Worm (Caenorhabditis elegans): ENCODE data around the gene daf-3.
A peak's percentile ranks its signal among the peaks of the same experiment; 100 is the strongest.

Gene daf-3

ce11 chrX:813063-813462 is 12.2 kb downstream of the daf-3 start, which contains the start of gene F25E2.3:
Gene F25E2.3, minus strand, starts transcription at chrX:813163.
- TF ChIP-seq daf-16 (GFP tag; optimal IDR thresholded peaks at IDR 0.05) (no peak), daf-16 (tag; optimal IDR thresholded peaks at IDR 0.05) (peak; percentile 42), ctbp-1 (GFP tag; IDR thresholded peaks at IDR 0.05) (no peak), lin-13 (GFP tag; optimal IDR thresholded peaks at IDR 0.05) (no peak), attf-4 (tag; optimal IDR thresholded peaks at IDR 0.05) (no peak)

ce11 chrX:812264-812663 is 13.0 kb downstream of the daf-3 start:
- TF ChIP-seq ZK337.2 (GFP tag; IDR thresholded peaks at IDR 0.05) (no peak), dmd-6 (GFP tag; IDR thresholded peaks at IDR 0.05) (peak; percentile 21; the same call in 1 of the 2 replicates), aha-1 (tag) (no peak), mes-2 (tag; optimal IDR thresholded peaks at IDR 0.05; ENCODE audit: poor library complexity, severe bottlenecking) (peak; percentile 6), daf-16 (GFP tag; optimal IDR thresholded peaks at IDR 0.05) (peak in 1 of 2 experiments; percentile 38), daf-16 (tag; optimal IDR thresholded peaks at IDR 0.05) (peak; percentile 30), lin-29 (GFP tag; IDR thresholded peaks at IDR 0.05) (no peak), nhr-28 (tag; optimal IDR thresholded peaks at IDR 0.05) (peak; percentile 3), hlh-30 (tag; optimal IDR thresholded peaks at IDR 0.05; ENCODE audit: insufficient read depth) (peak; percentile 10), hlh-11 (tag; optimal IDR thresholded peaks at IDR 0.05) (peak; percentile 2)

ce11 chrX:810694-811093 is 14.6 kb downstream of the daf-3 start, which contains the start of gene F25E2.2:
Gene F25E2.2, minus strand, starts transcription at chrX:810794.
- no peak for TF ChIP-seq mxl-2 (GFP tag; conservative IDR thresholded peaks at IDR 0.05)
- TF ChIP-seq zip-11 (GFP tag; IDR thresholded peaks at IDR 0.05), result no peak
- TF ChIP-seq vab-7 (GFP tag; IDR thresholded peaks at IDR 0.05), result no peak
- TF ChIP-seq nhr-77 (tag; optimal IDR thresholded peaks at IDR 0.05), result no peak
- no peak for TF ChIP-seq php-3 (GFP tag; IDR thresholded peaks at IDR 0.05)
- no peak for TF ChIP-seq fos-1 (tag; optimal IDR thresholded peaks at IDR 0.05)
- no peak for TF ChIP-seq daf-12 (tag; optimal IDR thresholded peaks at IDR 0.05)
- no peak for TF ChIP-seq Y5F2A.4 (GFP tag; optimal IDR thresholded peaks at IDR 0.05)
- no peak for TF ChIP-seq unc-39 (tag; optimal IDR thresholded peaks at IDR 0.05)
- no peak for TF ChIP-seq mdt-29 (GFP tag; IDR thresholded peaks at IDR 0.05)
- TF ChIP-seq rbr-2 (tag; optimal IDR thresholded peaks at IDR 0.05), result no peak
- no peak for TF ChIP-seq F49E8.2 (tag; optimal IDR thresholded peaks at IDR 0.05; ENCODE audit: borderline replicate concordance)
- TF ChIP-seq T26A8.4 (GFP tag; IDR thresholded peaks at IDR 0.05), result no peak
- no peak for TF ChIP-seq mes-2 (tag; optimal IDR thresholded peaks at IDR 0.05; ENCODE audit: poor library complexity, severe bottlenecking)
- TF ChIP-seq ceh-28 (tag; optimal IDR thresholded peaks at IDR 0.05), result no peak
- TF ChIP-seq set-16 (GFP tag; IDR thresholded peaks at IDR 0.05), result no peak
- no peak for TF ChIP-seq egl-43 (GFP tag; IDR thresholded peaks at IDR 0.05)
- TF ChIP-seq ces-1 (GFP tag; optimal IDR thresholded peaks at IDR 0.05), result no peak

DNA sequence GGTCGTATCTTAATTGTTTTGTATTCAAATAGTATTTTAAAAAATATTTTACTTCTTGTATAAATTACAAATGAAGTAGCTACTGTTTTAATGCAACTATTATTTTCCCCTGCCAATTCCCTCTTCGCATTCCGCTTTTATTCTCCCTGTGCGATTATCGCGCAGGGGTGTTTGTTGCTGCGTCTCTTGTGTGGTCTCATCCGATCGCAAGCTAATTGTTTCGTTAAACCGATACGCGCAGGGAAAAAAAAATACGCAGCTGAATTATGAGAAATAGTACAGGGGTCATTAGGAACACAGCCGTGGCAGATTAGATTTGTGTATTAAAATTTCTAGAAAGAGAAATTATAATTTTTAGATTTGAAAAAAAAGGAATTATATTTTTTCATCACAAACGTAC is 18.8 kb downstream of the daf-3 start:
- peak; percentile 96 for TF ChIP-seq madf-9 (GFP tag; conservative IDR thresholded peaks at IDR 0.05)
- peak; percentile 99 for TF ChIP-seq rbr-2 (tag; optimal IDR thresholded peaks at IDR 0.05)
- TF ChIP-seq vab-7 (GFP tag; IDR thresholded peaks at IDR 0.05), result peak; percentile 99
- TF ChIP-seq attf-4 (tag; optimal IDR thresholded peaks at IDR 0.05), result peak; percentile 71
- TF ChIP-seq nhr-41 (GFP tag; IDR thresholded peaks at IDR 0.05), result peak; percentile 70
- peak; percentile 96 for TF ChIP-seq nhr-28 (tag; optimal IDR thresholded peaks at IDR 0.05)
- TF ChIP-seq F10B5.3 (tag; optimal IDR thresholded peaks at IDR 0.05), result peak; percentile 97
- TF ChIP-seq mdl-1 (tag; optimal IDR thresholded peaks at IDR 0.05), result peak; percentile 88 to 93
- peak; percentile 96 to 98 for TF ChIP-seq daf-16 (GFP tag; optimal IDR thresholded peaks at IDR 0.05)
- TF ChIP-seq daf-16 (tag; optimal IDR thresholded peaks at IDR 0.05), result peak; percentile 97
- TF ChIP-seq dmd-6 (GFP tag; IDR thresholded peaks at IDR 0.05), result peak; percentile 97
- TF ChIP-seq ces-1 (GFP tag; optimal IDR thresholded peaks at IDR 0.05), result peak; percentile 95
- peak; percentile 60 to 99 for TF ChIP-seq unc-62 (GFP tag; optimal IDR thresholded peaks at IDR 0.05 in 1 of 2)
- TF ChIP-seq unc-62 (tag; optimal IDR thresholded peaks at IDR 0.05), result no peak
- TF ChIP-seq spr-1 (tag; optimal IDR thresholded peaks at IDR 0.05), result peak; percentile 97
- TF ChIP-seq snpc-4 (tag; optimal IDR thresholded peaks at IDR 0.05), result peak; percentile 48
- TF ChIP-seq ZK546.5 (tag; optimal IDR thresholded peaks at IDR 0.05), result peak; percentile 17 to 62
- TF ChIP-seq mes-2 (tag; optimal IDR thresholded peaks at IDR 0.05; ENCODE audit: poor library complexity, severe bottlenecking), result peak; percentile 98
- peak; percentile 87 for TF ChIP-seq nhr-237 (tag; optimal IDR thresholded peaks at IDR 0.05)
- TF ChIP-seq hlh-11 (tag; optimal IDR thresholded peaks at IDR 0.05), result peak; percentile 97
- TF ChIP-seq skn-1 (tag; optimal IDR thresholded peaks at IDR 0.05), result no peak
- peak; percentile 94 to 97 for TF ChIP-seq lsy-2 (tag; optimal IDR thresholded peaks at IDR 0.05)
- TF ChIP-seq daf-8 (GFP tag; IDR thresholded peaks at IDR 0.05), result peak; percentile 68; the same call in 1 of the 2 replicates
- no peak for TF ChIP-seq set-16 (GFP tag; IDR thresholded peaks at IDR 0.05)
- TF ChIP-seq hlh-30 (tag; optimal IDR thresholded peaks at IDR 0.05; ENCODE audit: insufficient read depth), result peak; percentile 93
- no peak for TF ChIP-seq F49E8.2 (tag; optimal IDR thresholded peaks at IDR 0.05; ENCODE audit: borderline replicate concordance)
- TF ChIP-seq daf-12 (tag; optimal IDR thresholded peaks at IDR 0.05), result no peak
- TF ChIP-seq dmd-8 (GFP tag; IDR thresholded peaks at IDR 0.05), result 0 out of 2 replicates have a peak, but pooled peaks have one; percentile 29

All from whole organism, L4 larva.